Fruit fly (Drosophila melanogaster) whole organism, embryonic: ENCODE results near the gene anox.

Source experiments
- Abd-B ChIP-seq: fragments of 200-800 bp; sonication (Bioruptor generic); optimal IDR thresholded peaks from 2 replicates; lab custom pipeline; 2018; ENCODE audit warnings: missing biosample characterization, mild to moderate bottlenecking, missing genetic modification characterization, moderate library complexity
- CG11093 ChIP-seq: fragments of 200-800 bp; sonication (Bioruptor generic); IDR thresholded peaks from 3 replicates; pipeline ENCODE4 v1.3.6; 2022; ENCODE audit warnings: missing biosample characterization, missing genetic modification characterization
- CG12104 ChIP-seq: fragments of 200-800 bp; sonication (Bioruptor generic); optimal IDR thresholded peaks from 3 replicates; lab custom pipeline; 2016; ENCODE audit warnings: missing biosample characterization, missing genetic modification characterization
- CG12769 ChIP-seq: fragments of 200-800 bp; sonication (Bioruptor generic); optimal IDR thresholded peaks from 2 replicates; lab custom pipeline; 2019; ENCODE audit warnings: missing biosample characterization, mild to moderate bottlenecking, missing genetic modification characterization, moderate library complexity
- CG13287 ChIP-seq: fragments of 200-800 bp; sonication (Bioruptor generic); IDR thresholded peaks from 2 replicates; pipeline ENCODE4 v1.3.6; 2022; ENCODE audit warnings: missing biosample characterization, missing genetic modification characterization; ENCODE audit not compliant: partially characterized antibody
- CG13775 ChIP-seq: fragments of 200-800 bp; sonication (Bioruptor generic); optimal IDR thresholded peaks from 3 replicates; lab custom pipeline; 2017; ENCODE audit warnings: missing biosample characterization, mild to moderate bottlenecking, missing genetic modification characterization
- CG14667 ChIP-seq: fragments of 200-800 bp; sonication (Bioruptor generic); IDR thresholded peaks from 2 replicates; pipeline ENCODE4 v1.3.6; 2022; ENCODE audit warnings: missing biosample characterization, missing genetic modification characterization
- CG14710 ChIP-seq: fragments of 200-800 bp; sonication (Bioruptor generic); optimal IDR thresholded peaks from 3 replicates; lab custom pipeline; 2019; ENCODE audit warnings: missing biosample characterization, mild to moderate bottlenecking, missing genetic modification characterization, moderate library complexity
- CG1647 ChIP-seq: fragments of 200-800 bp; sonication (Bioruptor generic); optimal IDR thresholded peaks from 3 replicates; lab custom pipeline; 2016; ENCODE audit warnings: missing biosample characterization, missing genetic modification characterization
- CG16813 ChIP-seq: fragments of 200-800 bp; sonication (Bioruptor generic); IDR thresholded peaks from 3 replicates; pipeline ENCODE4 v1.3.6; 2022; ENCODE audit warnings: missing biosample characterization, missing genetic modification characterization; ENCODE audit not compliant: partially characterized antibody
- CG16815 ChIP-seq: fragments of 200-800 bp; sonication (Bioruptor generic); optimal IDR thresholded peaks from 3 replicates; lab custom pipeline; 2017; ENCODE audit warnings: missing biosample characterization, mild to moderate bottlenecking, missing genetic modification characterization
- CG2199 ChIP-seq: fragments of 200-800 bp; sonication (Bioruptor generic); IDR thresholded peaks from 3 replicates; pipeline ENCODE4 v1.3.6; 2022; ENCODE audit warnings: missing biosample characterization, missing genetic modification characterization
- CG32772 ChIP-seq: fragments of 200-800 bp; sonication (Bioruptor generic); IDR thresholded peaks from 2 replicates; pipeline ENCODE4 v1.3.6; 2022; ENCODE audit warnings: missing biosample characterization, missing genetic modification characterization
- CG3281 ChIP-seq: fragments of 200-800 bp; sonication (Bioruptor generic); optimal IDR thresholded peaks from 3 replicates; lab custom pipeline; 2017; ENCODE audit warnings: missing biosample characterization, mild to moderate bottlenecking, missing genetic modification characterization
- CG34376 ChIP-seq: fragments of 200-800 bp; sonication (Bioruptor generic); optimal IDR thresholded peaks from 2 replicates; lab custom pipeline; 2018; ENCODE audit warnings: missing biosample characterization, mild to moderate bottlenecking, missing genetic modification characterization
- CG4328 ChIP-seq: fragments of 200-800 bp; sonication (Bioruptor generic); optimal IDR thresholded peaks from 3 replicates; lab custom pipeline; 2017; ENCODE audit warnings: missing biosample characterization, missing genetic modification reagents, missing genetic modification characterization
- CG6272 ChIP-seq: fragments of 200-800 bp; sonication (Bioruptor generic); IDR thresholded peaks from 2 replicates; pipeline ENCODE4 v1.3.6; 2022; ENCODE audit warnings: missing biosample characterization, missing genetic modification characterization
- CG6813 ChIP-seq: fragments of 200-800 bp; sonication (Bioruptor generic); optimal IDR thresholded peaks from 2 replicates; lab custom pipeline; 2017; ENCODE audit warnings: missing biosample characterization, missing genetic modification characterization, mild to moderate bottlenecking, moderate library complexity, missing genetic modification reagents
- CG8290 ChIP-seq, 3 experiments: fragments of 200-800 bp; sonication (Bioruptor generic); optimal IDR thresholded peaks; 2 replicates each; lab custom pipeline; 2016 to 2019; ENCODE audit warnings: missing biosample characterization in 3 of 3, missing genetic modification characterization in 3 of 3, mild to moderate bottlenecking in 2 of 3, moderate library complexity in 1 of 3
- CG8765 ChIP-seq: fragments of 200-800 bp; sonication (Bioruptor generic); IDR thresholded peaks from 2 replicates; pipeline ENCODE4 v1.3.6; 2022; ENCODE audit warnings: missing biosample characterization, missing genetic modification characterization
- CG9932 ChIP-seq: fragments of 200-800 bp; sonication (Bioruptor generic); IDR thresholded peaks from 2 replicates; pipeline ENCODE4 v1.3.6; 2022; ENCODE audit warnings: missing biosample characterization, missing genetic modification characterization
- Camta ChIP-seq: fragments of 200-800 bp; sonication (Bioruptor generic); optimal IDR thresholded peaks from 2 replicates; lab custom pipeline; 2016; ENCODE audit warnings: missing biosample characterization, missing genetic modification characterization
- Dbx ChIP-seq: fragments of 200-800 bp; sonication (Bioruptor generic); IDR thresholded peaks from 3 replicates; pipeline ENCODE4 v1.3.6; 2022; ENCODE audit warnings: missing biosample characterization, missing genetic modification characterization
- Dek ChIP-seq: fragments of 200-800 bp; sonication (Bioruptor generic); optimal IDR thresholded peaks from 3 replicates; lab custom pipeline; 2019; ENCODE audit warnings: missing biosample characterization, mild to moderate bottlenecking, missing genetic modification characterization, moderate library complexity
- ERR ChIP-seq: fragments of 200-800 bp; sonication (Bioruptor generic); optimal IDR thresholded peaks from 2 replicates; lab custom pipeline; 2016; ENCODE audit warnings: missing biosample characterization, missing genetic modification characterization
- Fer1 ChIP-seq: fragments of 200-800 bp; sonication (Bioruptor generic); optimal IDR thresholded peaks from 2 replicates; lab custom pipeline; 2017; ENCODE audit warnings: missing biosample characterization, mild to moderate bottlenecking, missing genetic modification characterization
- Gug ChIP-seq: fragments of 200-800 bp; sonication (Bioruptor generic); IDR thresholded peaks from 4 replicates; pipeline ENCODE4 v1.3.6; 2022; ENCODE audit warnings: missing biosample characterization, missing genetic modification characterization
- HmgD ChIP-seq: fragments of 200-800 bp; sonication (Bioruptor generic); optimal IDR thresholded peaks from 3 replicates; lab custom pipeline; 2016; ENCODE audit warnings: missing biosample characterization, missing genetic modification characterization
- Hr78 ChIP-seq, 2 experiments: fragments of 200-800 bp in 1 of 2; fragments of >200 bp in 1 of 2; sonication (Bioruptor generic) in 1 of 2; optimal IDR thresholded peaks; 2 replicates each; lab custom pipeline; 2017 to 2019; ENCODE audit warnings: missing biosample characterization in 2 of 2, missing genetic modification characterization in 2 of 2, mild to moderate bottlenecking in 1 of 2, moderate library complexity in 1 of 2
- Hsf ChIP-seq: fragments of 200-800 bp; sonication (Bioruptor generic); optimal IDR thresholded peaks from 3 replicates; lab custom pipeline; 2016; ENCODE audit warnings: missing biosample characterization, missing genetic modification characterization
- Kr ChIP-seq: fragments of 200-800 bp; sonication (Bioruptor generic); optimal IDR thresholded peaks from 2 replicates; lab custom pipeline; 2017; ENCODE audit warnings: missing biosample characterization, mild to moderate bottlenecking, missing genetic modification characterization
- Mes4 ChIP-seq: fragments of 200-800 bp; sonication (Bioruptor generic); optimal IDR thresholded peaks from 2 replicates; lab custom pipeline; 2016; ENCODE audit warnings: missing biosample characterization, missing genetic modification characterization
- NK7.1 ChIP-seq: fragments of 200-800 bp; sonication (Bioruptor generic); optimal IDR thresholded peaks from 3 replicates; lab custom pipeline; 2016; ENCODE audit warnings: missing biosample characterization, missing genetic modification characterization
- Neu2 ChIP-seq: fragments of 200-800 bp; sonication (Bioruptor generic); optimal IDR thresholded peaks from 3 replicates; lab custom pipeline; 2016; ENCODE audit warnings: missing biosample characterization, missing genetic modification characterization, borderline replicate concordance
- NfI ChIP-seq: fragments of 200-800 bp; sonication (Bioruptor generic); optimal IDR thresholded peaks from 3 replicates; lab custom pipeline; 2018; ENCODE audit warnings: missing biosample characterization, mild to moderate bottlenecking, missing genetic modification characterization, moderate library complexity
- Scr ChIP-seq: fragments of 200-800 bp; sonication (Bioruptor generic); IDR thresholded peaks from 2 replicates; pipeline ENCODE4 v1.3.6; 2022; ENCODE audit warnings: missing biosample characterization, missing genetic modification characterization; ENCODE audit not compliant: partially characterized antibody
- Xrp1 ChIP-seq: fragments of 200-800 bp; sonication (Bioruptor generic); IDR thresholded peaks from 2 replicates; pipeline ENCODE4 v1.3.6; 2022; ENCODE audit warnings: missing biosample characterization, missing genetic modification characterization
- ac ChIP-seq: fragments of 200-800 bp; sonication (Bioruptor generic); optimal IDR thresholded peaks from 3 replicates; lab custom pipeline; 2017; ENCODE audit warnings: missing biosample characterization, mild to moderate bottlenecking, missing genetic modification characterization
- bab2 ChIP-seq: fragments of 200-800 bp; sonication (Bioruptor generic); optimal IDR thresholded peaks from 2 replicates; lab custom pipeline; 2016; ENCODE audit warnings: missing biosample characterization, missing genetic modification characterization
- cato ChIP-seq: fragments of 200-800 bp; sonication (Bioruptor generic); optimal IDR thresholded peaks from 2 replicates; lab custom pipeline; 2016; ENCODE audit warnings: missing biosample characterization, missing genetic modification characterization, borderline replicate concordance
- emc ChIP-seq: fragments of 200-800 bp; sonication (Bioruptor generic); optimal IDR thresholded peaks from 2 replicates; lab custom pipeline; 2016; ENCODE audit warnings: missing biosample characterization, missing genetic modification characterization
- gem ChIP-seq: fragments of 200-800 bp; sonication (Bioruptor generic); optimal IDR thresholded peaks from 2 replicates; lab custom pipeline; 2019; ENCODE audit warnings: missing biosample characterization, mild to moderate bottlenecking, missing genetic modification characterization, moderate library complexity
- grn ChIP-seq: fragments of 200-800 bp; sonication (Bioruptor generic); optimal IDR thresholded peaks from 3 replicates; lab custom pipeline; 2017; ENCODE audit warnings: missing biosample characterization, missing genetic modification characterization
- gt ChIP-seq: fragments of 200-800 bp; sonication (Bioruptor generic); IDR thresholded peaks from 2 replicates; pipeline ENCODE4 v1.3.6; 2022; ENCODE audit warnings: missing biosample characterization, missing genetic modification characterization
- kay ChIP-seq: fragments of 200-800 bp; sonication (Bioruptor generic); optimal IDR thresholded peaks from 2 replicates; lab custom pipeline; 2016; ENCODE audit warnings: missing biosample characterization, missing genetic modification characterization
- lab ChIP-seq: fragments of 200-800 bp; sonication (Bioruptor generic); optimal IDR thresholded peaks from 3 replicates; lab custom pipeline; 2017; ENCODE audit warnings: missing biosample characterization, missing genetic modification characterization, mild to moderate bottlenecking, moderate library complexity, missing genetic modification reagents
- peb ChIP-seq: fragments of 200-800 bp; sonication (Bioruptor generic); IDR thresholded peaks from 2 replicates; pipeline ENCODE4 v1.3.6; 2022; ENCODE audit warnings: missing biosample characterization, missing genetic modification characterization
- sens ChIP-seq: fragments of 200-800 bp; sonication (Bioruptor generic); peaks from one replicate; lab custom pipeline; 2016; ENCODE audit warnings: missing biosample characterization, missing genetic modification characterization
- yki ChIP-seq: fragments of >200 bp; optimal IDR thresholded peaks from 3 replicates; lab custom pipeline; 2018
- zfh2 ChIP-seq: fragments of 200-800 bp; sonication (Bioruptor generic); optimal IDR thresholded peaks from 2 replicates; lab custom pipeline; 2016; ENCODE audit warnings: missing biosample characterization, missing genetic modification characterization

Gene anox

dm6 chrX:21306485-21307142, 12.5 kb downstream of the anox start, which contains the start of gene Abca3 (continued):
- TF ChIP-seq ERR (GFP tag; lab: Kevin White, UChicago) (peak; percentile 27), CG16815 (GFP tag; lab: Kevin White, UChicago) (peak; percentile 4), Xrp1 (GFP tag; lab: Robert Waterston, UW) (peak; percentile 72), Fer1 (peak; percentile 74), CG11093 (GFP tag; lab: Robert Waterston, UW) (peak; percentile 45; the same call in 1 of the 3 replicates), CG13287 (GFP tag; lab: Robert Waterston, UW) (peak; percentile 34), grn (GFP tag; lab: Kevin White, UChicago) (peak; percentile 81), Abd-B (GFP tag; lab: Kevin White, UChicago) (peak; percentile 17), CG14710 (tag; lab: Kevin White, UChicago) (peak; percentile 55), ac (GFP tag; lab: Kevin White, UChicago) (no peak), HmgD (peak; percentile 13), emc (GFP tag; lab: Kevin White, UChicago) (no peak), gt (GFP tag; lab: Robert Waterston, UW) (no peak), CG6272 (no peak; the same call in 1 of the 2 replicates), CG6813 (GFP tag; lab: Kevin White, UChicago) (no peak), CG2199 (GFP tag; lab: Robert Waterston, UW) (no peak), CG1647 (peak; percentile 20), zfh2 (GFP tag; lab: Kevin White, UChicago) (peak; percentile 60), sens (GFP tag; lab: Kevin White, UChicago) (peak; percentile 93), CG12769 (tag; lab: Kevin White, UChicago) (peak; percentile 65), CG9932 (GFP tag; lab: Robert Waterston, UW) (peak; percentile 78), Hsf (GFP tag; lab: Kevin White, UChicago) (peak; percentile 31), CG12104 (GFP tag; lab: Kevin White, UChicago) (no peak), CG14667 (no peak), Gug (GFP tag; lab: Robert Waterston, UW) (no peak; the same call in 3 of the 4 replicates), NfI (GFP tag; lab: Kevin White, UChicago) (peak; percentile 71), peb (GFP tag; lab: Robert Waterston, UW) (no peak), Hr78 (GFP tag; optimal IDR thresholded peaks at IDR 0.05; lab: Kevin White, UChicago) (no peak), Dbx (GFP tag; lab: Robert Waterston, UW) (no peak; the same call in 2 of the 3 replicates), Mes4 (GFP tag; lab: Kevin White, UChicago) (no peak), bab2 (GFP tag; lab: Kevin White, UChicago) (peak; percentile 2), yki (lab: Kevin White, UChicago) (no peak), CG8765 (GFP tag; lab: Robert Waterston, UW) (no peak), Neu2 (GFP tag; lab: Kevin White, UChicago) (no peak), CG32772 (GFP tag; lab: Robert Waterston, UW) (no peak), CG4328 (GFP tag; lab: Kevin White, UChicago) (peak; percentile 68), CG34376 (GFP tag; lab: Kevin White, UChicago) (peak; percentile 88), NK7.1 (no peak), CG13775 (GFP tag; lab: Kevin White, UChicago) (peak; percentile 64), CG16813 (no peak), Dek (tag; lab: Kevin White, UChicago) (peak; percentile 57), CG8290 (GFP tag; optimal IDR thresholded peaks at IDR 0.05; lab: Kevin White, UChicago) (peak; percentile 45), CG8290 (tag; optimal IDR thresholded peaks at IDR 0.05; lab: Kevin White, UChicago) (peak in 1 of 2 experiments; percentile 29), kay (GFP tag; lab: Kevin White, UChicago) (no peak), Camta (GFP tag; lab: Kevin White, UChicago) (peak; percentile 40), lab (GFP tag; lab: Kevin White, UChicago) (peak; percentile 79), CG3281 (peak; percentile 78), gem (tag; lab: Kevin White, UChicago) (peak; percentile 70), Kr (GFP tag; lab: Kevin White, UChicago) (no peak), Scr (GFP tag; lab: Robert Waterston, UW) (no peak), cato (GFP tag; lab: Kevin White, UChicago) (no peak)
